Worm (Caenorhabditis elegans): ENCODE measurements around the gene myrf-1.
"Not testable (repeated sequence)": the region's sequence is repeated elsewhere in the genome, so short reads cannot be mapped to it uniquely, and the experiment has no call there.

myrf-1 gene

DNA sequence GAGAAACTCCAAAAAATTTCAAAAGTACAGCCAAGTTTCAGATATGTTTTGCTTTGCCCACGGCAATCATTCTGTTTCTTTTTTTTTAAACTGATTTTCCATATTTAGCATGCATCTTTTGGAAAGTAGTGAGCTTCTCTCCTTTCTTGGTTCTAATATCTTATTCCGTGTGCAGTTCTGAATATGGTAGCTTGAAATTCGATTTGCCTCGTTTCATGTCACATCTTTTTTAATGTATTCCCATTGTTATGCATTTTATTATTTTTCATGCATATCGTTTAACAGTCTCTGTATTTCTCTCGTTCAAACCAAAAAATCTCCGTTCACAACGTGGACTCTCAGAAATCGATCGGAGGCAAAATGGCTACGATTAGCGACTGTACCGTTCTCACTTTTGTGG lies 7.9 kb downstream of the myrf-1 start, which contains the start of gene ZK666.14:
ZK666.14 (plus strand) TSS at position 301 of the 400 bp plus-strand sequence.
- no peak for TF ChIP-seq pes-1 (GFP tag; IDR thresholded peaks at IDR 0.05)
- TF ChIP-seq ama-1 (optimal IDR thresholded peaks at IDR 0.05), result no peak
- TF ChIP-seq tbx-11 (GFP tag; IDR thresholded peaks at IDR 0.05), result no peak
- no peak for TF ChIP-seq hnd-1 (tag; optimal IDR thresholded peaks at IDR 0.05)
- no peak for TF ChIP-seq aly-1 (tag; optimal IDR thresholded peaks at IDR 0.05)
- no peak for TF ChIP-seq F13C5.2 (tag; optimal IDR thresholded peaks at IDR 0.05)

DNA sequence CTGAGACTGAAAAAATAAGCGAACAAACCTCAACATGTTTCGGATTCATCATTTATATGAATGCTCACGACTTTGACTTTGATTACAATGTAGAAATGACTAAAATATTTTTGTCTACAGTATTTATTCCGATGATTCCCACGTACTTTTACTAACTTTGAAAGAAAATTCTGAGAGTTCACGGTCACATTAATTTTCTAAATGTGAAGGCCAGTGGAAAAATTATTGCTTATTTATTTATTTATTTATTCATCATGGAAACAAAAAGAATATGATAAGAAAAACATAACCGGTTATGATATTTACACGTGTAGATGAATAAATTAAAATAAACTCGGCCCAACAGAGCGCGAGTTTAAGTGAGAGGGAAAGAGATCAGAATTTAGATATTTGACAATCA lies 9.3 kb downstream of the myrf-1 start, which contains the start of gene ZK666.8:
ZK666.8 (minus strand) TSS at position 101 of the 400 bp plus-strand sequence.
- not testable (repeated sequence) for TF ChIP-seq ets-7 (tag; optimal IDR thresholded peaks at IDR 0.05); sea-1 (GFP tag; conservative IDR thresholded peaks at IDR 0.05); ceh-13 (GFP tag; optimal IDR thresholded peaks at IDR 0.05)

DNA sequence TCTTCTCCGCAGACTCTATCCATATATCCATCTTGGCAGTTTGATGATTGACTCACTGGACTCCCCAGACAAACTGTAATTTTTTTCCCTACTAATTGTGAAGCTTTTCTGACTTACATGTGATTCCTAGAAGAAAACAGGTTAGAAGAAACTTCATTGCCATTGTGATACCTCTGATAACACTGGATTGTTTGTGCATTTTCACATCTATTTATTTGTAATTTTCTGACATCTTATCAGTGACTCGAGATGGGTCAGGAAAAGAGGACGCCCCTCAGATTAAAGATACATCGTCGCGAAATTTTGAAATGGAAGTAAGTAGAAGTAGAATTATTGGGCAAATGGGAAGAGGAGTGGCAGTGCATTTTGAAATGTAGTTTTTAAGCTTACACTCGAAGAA lies 12.0 kb downstream of the myrf-1 start, which contains the start of gene clec-61:
clec-61 (minus strand) TSS at position 209 of the 400 bp plus-strand sequence.
- no peak for TF ChIP-seq hnd-1 (tag; optimal IDR thresholded peaks at IDR 0.05)
- no peak for TF ChIP-seq flt-1 (GFP tag; IDR thresholded peaks at IDR 0.05)
- TF ChIP-seq B0310.2 (tag; optimal IDR thresholded peaks at IDR 0.05), result no peak
- no peak for TF ChIP-seq sea-1 (GFP tag; conservative IDR thresholded peaks at IDR 0.05)
- no peak for TF ChIP-seq tbx-37 (GFP tag; conservative IDR thresholded peaks at IDR 0.05)
- no peak for TF ChIP-seq ceh-36 (tag; optimal IDR thresholded peaks at IDR 0.05)
- no peak for TF ChIP-seq pes-1 (GFP tag; IDR thresholded peaks at IDR 0.05)
- no peak for TF ChIP-seq ets-7 (tag; optimal IDR thresholded peaks at IDR 0.05)
- no peak for TF ChIP-seq ceh-13 (GFP tag; optimal IDR thresholded peaks at IDR 0.05)

DNA sequence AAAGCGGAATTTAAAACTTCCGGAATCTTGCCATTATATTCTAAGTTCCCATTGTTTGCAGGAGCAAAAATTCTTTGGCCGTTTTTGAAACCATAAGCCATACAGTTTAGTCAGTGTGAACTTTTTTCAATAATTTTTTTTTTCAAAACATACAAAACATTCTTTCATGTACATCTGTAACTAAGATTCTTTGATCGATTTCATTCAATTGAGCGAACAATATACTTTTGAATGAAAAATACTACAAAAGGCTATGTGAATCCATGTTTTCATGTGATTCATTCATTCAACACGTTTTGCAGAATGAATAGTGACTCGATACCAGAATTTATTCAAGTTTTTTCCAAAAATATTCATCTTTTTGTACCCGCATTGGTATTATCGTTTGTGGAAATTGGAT lies 15.6 kb downstream of the myrf-1 start, which contains the start of gene ZK666.15:
ZK666.15 (plus strand) TSS at position 301 of the 400 bp plus-strand sequence.
- TF ChIP-seq tbx-11 (GFP tag; IDR thresholded peaks at IDR 0.05) (no peak), hmg-4 (GFP tag; optimal IDR thresholded peaks at IDR 0.05) (no peak), tbx-37 (GFP tag; conservative IDR thresholded peaks at IDR 0.05) (no peak), hmbx-1 (tag; optimal IDR thresholded peaks at IDR 0.05) (no peak), ets-7 (tag; optimal IDR thresholded peaks at IDR 0.05) (no peak)

DNA sequence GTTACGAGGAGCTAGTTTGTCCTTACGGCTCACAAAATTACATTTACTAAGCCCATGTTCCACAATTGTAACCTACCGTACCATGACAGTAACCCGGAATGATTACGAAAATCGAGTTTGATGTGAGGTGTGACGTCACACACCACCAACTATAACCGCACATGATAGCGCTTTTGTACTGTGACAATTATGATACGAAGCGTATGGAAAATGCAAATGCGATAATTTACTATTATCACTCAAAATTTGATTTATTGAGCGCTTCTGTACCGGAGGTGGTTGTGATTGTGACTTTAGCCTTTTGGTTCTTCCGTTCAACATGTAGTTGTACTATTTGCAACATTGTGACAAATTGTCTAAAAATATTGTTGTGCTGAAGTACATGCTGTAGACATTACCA lies 16.7 kb downstream of the myrf-1 start:
- no peak for TF ChIP-seq hnd-1 (tag; optimal IDR thresholded peaks at IDR 0.05)
- no peak for TF ChIP-seq pes-1 (GFP tag; IDR thresholded peaks at IDR 0.05)
- no peak for TF ChIP-seq ama-1 (optimal IDR thresholded peaks at IDR 0.05)
- TF ChIP-seq scrt-1 (GFP tag; IDR thresholded peaks at IDR 0.05), result no peak
- TF ChIP-seq aly-1 (tag; optimal IDR thresholded peaks at IDR 0.05), result no peak
- no peak for TF ChIP-seq tra-4 (tag; optimal IDR thresholded peaks at IDR 0.05)
- no peak for TF ChIP-seq ceh-36 (tag; optimal IDR thresholded peaks at IDR 0.05)

DNA sequence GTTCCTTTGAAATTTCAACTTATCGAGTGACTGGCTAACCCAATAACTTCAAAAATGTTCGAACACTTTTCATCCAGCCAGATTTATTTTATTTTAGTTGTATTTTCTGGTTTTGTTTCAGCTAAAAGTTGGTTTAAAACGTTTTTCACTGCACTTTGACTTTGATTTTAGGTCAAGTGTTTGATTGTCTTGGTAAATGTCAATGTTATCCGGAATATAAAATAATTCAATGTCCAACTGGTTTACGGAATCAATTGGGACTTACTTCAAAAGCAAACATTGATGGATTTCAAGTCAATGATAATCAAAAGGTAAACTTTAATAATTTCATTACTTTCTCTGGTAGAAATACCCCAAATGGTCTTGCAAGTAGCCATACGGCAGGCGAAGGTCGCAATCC lies 18.5 kb downstream of the myrf-1 start:
- no peak for TF ChIP-seq scrt-1 (GFP tag; IDR thresholded peaks at IDR 0.05)
- no peak for TF ChIP-seq pes-1 (GFP tag; IDR thresholded peaks at IDR 0.05)
- no peak for TF ChIP-seq ceh-36 (tag; optimal IDR thresholded peaks at IDR 0.05)
- TF ChIP-seq hmg-4 (GFP tag; optimal IDR thresholded peaks at IDR 0.05), result no peak
- no peak for TF ChIP-seq F13C5.2 (tag; optimal IDR thresholded peaks at IDR 0.05)

DNA sequence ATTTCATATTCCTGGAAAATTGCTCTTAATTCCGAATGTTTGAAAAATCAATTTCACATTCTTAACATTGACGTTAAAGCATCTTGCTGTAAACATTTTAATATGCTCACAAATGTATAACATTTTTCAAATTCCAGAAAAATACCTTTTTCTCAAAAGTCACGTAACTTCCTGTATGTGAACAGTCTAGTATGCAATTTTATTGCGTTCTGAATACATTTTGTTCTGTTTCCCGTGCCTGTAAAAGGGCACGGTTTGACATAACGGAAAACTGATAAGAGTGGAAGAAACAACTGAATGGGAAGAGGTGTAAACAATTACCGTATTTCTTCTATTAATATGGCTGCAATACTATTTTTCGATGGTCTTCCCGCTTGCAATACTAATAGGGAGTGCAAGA lies 19.4 kb downstream of the myrf-1 start:
- TF ChIP-seq tra-4 (tag; optimal IDR thresholded peaks at IDR 0.05) (no peak), hmbx-1 (tag; optimal IDR thresholded peaks at IDR 0.05) (no peak), tbx-11 (GFP tag; IDR thresholded peaks at IDR 0.05) (no peak), ceh-13 (GFP tag; optimal IDR thresholded peaks at IDR 0.05) (no peak), B0310.2 (tag; optimal IDR thresholded peaks at IDR 0.05) (no peak), hmg-4 (GFP tag; optimal IDR thresholded peaks at IDR 0.05) (no peak), ama-1 (optimal IDR thresholded peaks at IDR 0.05) (no peak), tbx-37 (GFP tag; conservative IDR thresholded peaks at IDR 0.05) (no peak), ets-7 (tag; optimal IDR thresholded peaks at IDR 0.05) (no peak), pes-1 (GFP tag; IDR thresholded peaks at IDR 0.05) (no peak), aly-1 (tag; optimal IDR thresholded peaks at IDR 0.05) (no peak), sea-1 (GFP tag; conservative IDR thresholded peaks at IDR 0.05) (no peak), hnd-1 (tag; optimal IDR thresholded peaks at IDR 0.05) (no peak), ceh-36 (tag; optimal IDR thresholded peaks at IDR 0.05) (no peak), flt-1 (GFP tag; IDR thresholded peaks at IDR 0.05) (no peak), F13C5.2 (tag; optimal IDR thresholded peaks at IDR 0.05) (no peak), scrt-1 (GFP tag; IDR thresholded peaks at IDR 0.05) (no peak)

DNA sequence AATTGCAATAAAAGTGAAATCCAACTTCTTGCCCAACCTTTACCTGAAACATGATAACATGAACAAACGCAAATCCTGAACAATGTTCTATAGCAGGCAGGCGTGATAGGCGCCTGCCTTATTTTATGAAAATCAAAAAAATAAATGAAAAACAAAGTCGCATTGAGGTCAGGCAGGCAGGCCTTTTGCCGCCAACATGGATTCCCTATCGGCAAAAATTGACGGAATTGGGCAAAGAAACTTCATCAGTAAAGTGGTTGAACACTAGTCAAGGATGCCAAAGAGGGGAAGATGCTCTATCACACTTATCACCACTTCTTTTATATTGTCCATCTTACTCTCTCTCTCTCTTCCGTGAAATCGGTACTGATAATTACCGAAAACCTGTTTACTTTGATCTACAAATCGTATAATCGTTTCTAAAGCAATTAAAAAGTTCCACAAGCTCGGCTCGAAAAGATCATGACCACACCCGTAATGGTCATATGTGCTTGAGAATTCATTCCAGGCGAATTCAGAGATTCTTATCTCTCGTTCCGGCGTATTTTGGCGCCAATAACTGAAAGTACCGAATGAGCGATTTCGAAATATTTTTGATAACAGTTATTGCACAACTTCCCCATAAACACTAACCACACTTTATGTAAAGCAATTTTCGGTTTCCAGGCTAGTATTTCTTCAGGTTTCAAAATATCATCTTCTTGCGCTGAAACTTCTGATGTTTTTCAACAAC lies 20.4 kb downstream of the myrf-1 start, which contains the start of the genes clec-60 and ZK666.11:
clec-60 (minus strand) TSS at position 51 of the 733 bp plus-strand sequence.
ZK666.11 (plus strand) TSS at position 699 of the 733 bp plus-strand sequence.
- no peak for TF ChIP-seq tbx-37 (GFP tag; conservative IDR thresholded peaks at IDR 0.05)
- no peak for TF ChIP-seq aly-1 (tag; optimal IDR thresholded peaks at IDR 0.05)
- no peak for TF ChIP-seq sea-1 (GFP tag; conservative IDR thresholded peaks at IDR 0.05)
- TF ChIP-seq flt-1 (GFP tag; IDR thresholded peaks at IDR 0.05), result no peak
- no peak for TF ChIP-seq scrt-1 (GFP tag; IDR thresholded peaks at IDR 0.05)
- TF ChIP-seq F13C5.2 (tag; optimal IDR thresholded peaks at IDR 0.05), result no peak
- no peak for TF ChIP-seq hmbx-1 (tag; optimal IDR thresholded peaks at IDR 0.05)
- TF ChIP-seq ets-7 (tag; optimal IDR thresholded peaks at IDR 0.05), result no peak
- TF ChIP-seq hnd-1 (tag; optimal IDR thresholded peaks at IDR 0.05), result no peak
- no peak for TF ChIP-seq ceh-36 (tag; optimal IDR thresholded peaks at IDR 0.05)
- no peak for TF ChIP-seq tbx-11 (GFP tag; IDR thresholded peaks at IDR 0.05)
- TF ChIP-seq tra-4 (tag; optimal IDR thresholded peaks at IDR 0.05), result no peak
- no peak for TF ChIP-seq pes-1 (GFP tag; IDR thresholded peaks at IDR 0.05)
- TF ChIP-seq ama-1 (optimal IDR thresholded peaks at IDR 0.05), result no peak
- no peak for TF ChIP-seq hmg-4 (GFP tag; optimal IDR thresholded peaks at IDR 0.05)
- no peak for TF ChIP-seq ceh-13 (GFP tag; optimal IDR thresholded peaks at IDR 0.05)
- TF ChIP-seq B0310.2 (tag; optimal IDR thresholded peaks at IDR 0.05), result no peak

All from whole organism, early embryonic.